Fruit fly (Drosophila melanogaster) whole organism, prepupa: ENCODE measurements around the gene Pp1alpha-96A.

Experiments
- CG10631 ChIP-seq: fragments of 200-800 bp; sonication (Bioruptor generic); optimal IDR thresholded peaks from 2 replicates; lab custom pipeline; 2016; ENCODE audit warnings: missing biosample characterization, missing genetic modification characterization
- CG11294 ChIP-seq: fragments of 200-800 bp; sonication (Bioruptor generic); IDR thresholded peaks from 2 replicates; pipeline ENCODE4 v1.3.6; 2022; ENCODE audit warnings: missing biosample characterization, missing genetic modification characterization
- CG15336 ChIP-seq: fragments of 200-800 bp; sonication (Bioruptor generic); IDR thresholded peaks from 2 replicates; pipeline ENCODE4 v1.3.6; 2022; ENCODE audit warnings: missing biosample characterization, missing genetic modification characterization
- CG1621 ChIP-seq: fragments of 200-800 bp; sonication (Bioruptor generic); optimal IDR thresholded peaks from 3 replicates; lab custom pipeline; 2018; ENCODE audit warnings: missing biosample characterization, mild to moderate bottlenecking, missing genetic modification characterization
- CG16779 ChIP-seq: fragments of 200-800 bp; sonication (Bioruptor generic); optimal IDR thresholded peaks from 3 replicates; lab custom pipeline; 2017; ENCODE audit warnings: missing biosample characterization, mild to moderate bottlenecking, missing genetic modification characterization
- CG31627 ChIP-seq: fragments of 200-800 bp; sonication (Bioruptor generic); optimal IDR thresholded peaks from 3 replicates; lab custom pipeline; 2016; ENCODE audit warnings: missing biosample characterization, missing genetic modification characterization
- CG32006 ChIP-seq: fragments of 200-800 bp; sonication (Bioruptor generic); optimal IDR thresholded peaks from 3 replicates; lab custom pipeline; 2017; ENCODE audit warnings: missing biosample characterization, mild to moderate bottlenecking, missing genetic modification characterization
- CG3919 ChIP-seq: fragments of 200-800 bp; sonication (Bioruptor generic); optimal IDR thresholded peaks from 3 replicates; lab custom pipeline; 2016; ENCODE audit warnings: missing biosample characterization, missing genetic modification characterization
- CG4318 ChIP-seq: fragments of 200-800 bp; sonication (Bioruptor generic); optimal IDR thresholded peaks from 3 replicates; lab custom pipeline; 2017; ENCODE audit warnings: missing biosample characterization, mild to moderate bottlenecking, missing genetic modification characterization
- CG6163 ChIP-seq: fragments of 200-800 bp; sonication (Bioruptor generic); IDR thresholded peaks from 3 replicates; pipeline ENCODE4 v1.3.6; 2022; ENCODE audit warnings: missing biosample characterization, missing genetic modification characterization
- CG6276 ChIP-seq: fragments of 200-800 bp; sonication (Bioruptor generic); optimal IDR thresholded peaks from 2 replicates; lab custom pipeline; 2017; ENCODE audit warnings: missing biosample characterization, mild to moderate bottlenecking, missing genetic modification characterization
- CG6792 ChIP-seq: fragments of 200-800 bp; sonication (Bioruptor generic); optimal IDR thresholded peaks from 3 replicates; lab custom pipeline; 2016; ENCODE audit warnings: missing biosample characterization, missing genetic modification characterization
- CG6808 ChIP-seq: fragments of 200-800 bp; sonication (Bioruptor generic); optimal IDR thresholded peaks from 3 replicates; lab custom pipeline; 2017; ENCODE audit warnings: missing biosample characterization, missing genetic modification characterization, mild to moderate bottlenecking, moderate library complexity, missing genetic modification reagents
- CG6854 ChIP-seq: fragments of 200-800 bp; sonication (Bioruptor generic); optimal IDR thresholded peaks from 2 replicates; lab custom pipeline; 2017; ENCODE audit warnings: missing biosample characterization, mild to moderate bottlenecking, missing genetic modification characterization
- CG8119 ChIP-seq: fragments of 200-800 bp; sonication (Bioruptor generic); IDR thresholded peaks from 3 replicates; pipeline ENCODE4 v1.3.6; 2022; ENCODE audit warnings: missing biosample characterization, missing genetic modification characterization
- CG8319 ChIP-seq: fragments of 200-800 bp; sonication (Bioruptor generic); optimal IDR thresholded peaks from 3 replicates; lab custom pipeline; 2016; ENCODE audit warnings: missing biosample characterization, missing genetic modification characterization
- CG9139 ChIP-seq: fragments of 200-800 bp; sonication (Bioruptor generic); optimal IDR thresholded peaks from 3 replicates; lab custom pipeline; 2017; ENCODE audit warnings: missing biosample characterization, mild to moderate bottlenecking, missing genetic modification characterization
- Eip75B ChIP-seq: fragments of 200-800 bp; sonication (Bioruptor generic); optimal IDR thresholded peaks from 3 replicates; lab custom pipeline; 2016; ENCODE audit warnings: missing biosample characterization, missing genetic modification characterization
- Eip78C ChIP-seq: fragments of 200-800 bp; sonication (Bioruptor generic); peaks from one replicate; lab custom pipeline; 2016; ENCODE audit warnings: missing biosample characterization, missing genetic modification characterization
- Eip93F ChIP-seq: fragments of 200-800 bp; sonication (Bioruptor generic); optimal IDR thresholded peaks from 2 replicates; lab custom pipeline; 2016; ENCODE audit warnings: missing biosample characterization, mild to moderate bottlenecking, missing genetic modification characterization
- Ets21C ChIP-seq: fragments of 200-800 bp; sonication (Bioruptor generic); optimal IDR thresholded peaks from 3 replicates; lab custom pipeline; 2016; ENCODE audit warnings: missing biosample characterization, missing genetic modification characterization
- Gug ChIP-seq: fragments of 200-800 bp; sonication (Bioruptor generic); IDR thresholded peaks from 2 replicates; pipeline ENCODE4 v1.3.6; 2022; ENCODE audit warnings: missing biosample characterization, missing genetic modification characterization
- Hr38 ChIP-seq: sonication (Bioruptor generic); optimal IDR thresholded peaks from 2 replicates; lab custom pipeline; 2016; ENCODE audit warnings: missing biosample characterization, missing genetic modification characterization
- Lpt ChIP-seq: fragments of 200-800 bp; sonication (Bioruptor generic); optimal IDR thresholded peaks from 3 replicates; lab custom pipeline; 2016; ENCODE audit warnings: missing biosample characterization, missing genetic modification characterization
- OdsH ChIP-seq: fragments of 200-800 bp; sonication (Bioruptor generic); optimal IDR thresholded peaks from 3 replicates; lab custom pipeline; 2016; ENCODE audit warnings: missing biosample characterization, missing genetic modification characterization
- Smox ChIP-seq: fragments of 200-800 bp; sonication (Bioruptor generic); optimal IDR thresholded peaks from 3 replicates; lab custom pipeline; 2016; ENCODE audit warnings: missing biosample characterization, missing genetic modification characterization
- Sox102F ChIP-seq: fragments of 200-800 bp; sonication (Bioruptor generic); optimal IDR thresholded peaks from 2 replicates; lab custom pipeline; 2016; ENCODE audit warnings: missing biosample characterization, mild to moderate bottlenecking, missing genetic modification characterization
- Sox14 ChIP-seq: fragments of 200-800 bp; sonication (Bioruptor generic); optimal IDR thresholded peaks from 3 replicates; lab custom pipeline; 2016; ENCODE audit warnings: missing biosample characterization, missing genetic modification characterization
- Sox15 ChIP-seq: fragments of 200-800 bp; sonication (Bioruptor generic); optimal IDR thresholded peaks from 3 replicates; lab custom pipeline; 2016; ENCODE audit warnings: missing biosample characterization, missing genetic modification characterization
- achi ChIP-seq: fragments of 200-800 bp; sonication (Bioruptor generic); optimal IDR thresholded peaks from 3 replicates; lab custom pipeline; 2016; ENCODE audit warnings: missing biosample characterization, missing genetic modification characterization
- cyc ChIP-seq: fragments of 200-800 bp; sonication (Bioruptor generic); optimal IDR thresholded peaks from 3 replicates; lab custom pipeline; 2016; ENCODE audit warnings: missing biosample characterization, missing genetic modification characterization
- dac ChIP-seq: fragments of 200-800 bp; sonication (Bioruptor generic); optimal IDR thresholded peaks from 2 replicates; lab custom pipeline; 2017; ENCODE audit warnings: missing biosample characterization, mild to moderate bottlenecking, missing genetic modification characterization
- dsx ChIP-seq: fragments of 200-800 bp; optimal IDR thresholded peaks from 3 replicates; lab custom pipeline; 2019; ENCODE audit warnings: missing biosample characterization, mild to moderate bottlenecking, missing genetic modification characterization, moderate library complexity; ENCODE audit not compliant: poor library complexity, severe bottlenecking
- eg ChIP-seq: fragments of 200-800 bp; sonication (Bioruptor generic); IDR thresholded peaks from 3 replicates; pipeline ENCODE4 v1.3.6; 2022; ENCODE audit warnings: missing biosample characterization, missing genetic modification characterization
- fd59A ChIP-seq: fragments of 200-800 bp; sonication (Bioruptor generic); optimal IDR thresholded peaks from 2 replicates; lab custom pipeline; 2017; ENCODE audit warnings: missing biosample characterization, mild to moderate bottlenecking, missing genetic modification characterization, missing genetic modification reagents
- fkh ChIP-seq: fragments of 200-800 bp; sonication (Bioruptor generic); optimal IDR thresholded peaks from 3 replicates; lab custom pipeline; 2017; ENCODE audit warnings: missing biosample characterization, mild to moderate bottlenecking, missing genetic modification characterization, moderate library complexity
- net ChIP-seq: fragments of 200-800 bp; sonication (Bioruptor generic); optimal IDR thresholded peaks from 3 replicates; lab custom pipeline; 2016; ENCODE audit warnings: missing biosample characterization, missing genetic modification characterization
- spab ChIP-seq: fragments of 200-800 bp; sonication (Bioruptor generic); optimal IDR thresholded peaks from 2 replicates; lab custom pipeline; 2017; ENCODE audit warnings: missing biosample characterization, mild to moderate bottlenecking, missing genetic modification characterization, missing genetic modification reagents
- ss ChIP-seq, 2 experiments: fragments of 200-800 bp; sonication (Bioruptor generic); optimal IDR thresholded peaks; 2 replicates in 1 of 2; 3 replicates in 1 of 2; lab custom pipeline; 2017 to 2018; ENCODE audit warnings: mild to moderate bottlenecking in 2 of 2, missing biosample characterization in 2 of 2, missing genetic modification characterization in 2 of 2, moderate library complexity in 1 of 2
- topi ChIP-seq: fragments of 200-800 bp; sonication (Bioruptor generic); optimal IDR thresholded peaks from 3 replicates; lab custom pipeline; 2016; ENCODE audit warnings: missing biosample characterization, missing genetic modification characterization
- vri ChIP-seq: fragments of 200-800 bp; sonication (Bioruptor generic); optimal IDR thresholded peaks from 3 replicates; lab custom pipeline; 2016; ENCODE audit warnings: missing biosample characterization, mild to moderate bottlenecking, missing genetic modification characterization

The Pp1alpha-96A gene

DNA sequence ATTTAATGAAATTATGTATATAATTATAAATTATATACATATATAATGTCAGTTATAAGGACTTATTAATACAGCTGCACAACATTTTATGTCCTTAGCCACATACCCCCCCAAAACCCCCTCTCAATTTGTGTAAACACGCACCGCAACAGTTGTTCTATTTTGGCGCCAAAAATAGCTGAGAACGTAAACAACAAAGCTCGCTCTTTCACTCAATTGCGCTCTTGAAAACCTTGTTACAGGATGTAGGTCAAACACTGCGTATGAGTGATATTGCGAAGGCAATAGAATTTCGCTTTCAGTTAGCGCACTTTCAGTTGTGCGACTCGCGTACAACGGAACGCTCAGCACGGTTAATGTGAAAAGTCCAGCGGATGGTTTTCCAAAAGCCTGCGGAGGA lies 26.3 kb downstream of the Pp1alpha-96A start, which contains the start of gene Esyt2:
TSS of gene Esyt2 (plus strand) at position 332 of the 400 bp plus-strand sequence.
- TF ChIP-seq CG15336 (GFP tag; lab: Robert Waterston, UW) (peak; percentile 65), CG6792 (GFP tag; lab: Kevin White, UChicago) (no peak), CG1621 (no peak), CG8119 (GFP tag; lab: Robert Waterston, UW) (no peak), CG6163 (GFP tag; lab: Robert Waterston, UW) (0 out of 3 replicates have a peak, but pooled peaks have one; percentile 34), Gug (GFP tag; lab: Robert Waterston, UW) (0 out of 2 replicates have a peak, but pooled peaks have one; percentile 49), fd59A (GFP tag; lab: Kevin White, UChicago) (no peak), Eip75B (GFP tag; lab: Kevin White, UChicago) (no peak), CG31627 (GFP tag; lab: Kevin White, UChicago) (no peak), fkh (GFP tag; lab: Kevin White, UChicago) (no peak), CG6276 (peak; percentile 41), topi (GFP tag; lab: Kevin White, UChicago) (no peak), spab (GFP tag; lab: Kevin White, UChicago) (no peak), CG6808 (GFP tag; lab: Kevin White, UChicago) (no peak), Lpt (GFP tag; lab: Kevin White, UChicago) (no peak), cyc (GFP tag; lab: Kevin White, UChicago) (no peak), net (GFP tag; lab: Kevin White, UChicago) (no peak), CG3919 (GFP tag; lab: Kevin White, UChicago) (no peak), Sox102F (GFP tag; lab: Kevin White, UChicago) (no peak), OdsH (GFP tag; lab: Kevin White, UChicago) (peak; percentile 22), CG32006 (GFP tag; lab: Kevin White, UChicago) (peak; percentile 14), CG11294 (peak; percentile 43; the same call in 1 of the 2 replicates), CG16779 (no peak), eg (peak; percentile 75), CG6854 (no peak), vri (no peak), achi (GFP tag; lab: Kevin White, UChicago) (no peak), dsx (GFP tag; lab: Kevin White, UChicago) (no peak), CG9139 (GFP tag; lab: Kevin White, UChicago) (no peak)

- no peak for TF ChIP-seq CG6276
- TF ChIP-seq CG4318: no peak
- no peak for TF ChIP-seq CG1621
- no peak for TF ChIP-seq CG8319 (GFP tag; lab: Kevin White, UChicago)
- no peak for TF ChIP-seq Eip93F (GFP tag; lab: Kevin White, UChicago)
- no peak for TF ChIP-seq dac (GFP tag; lab: Kevin White, UChicago)
- no peak for TF ChIP-seq spab (GFP tag; lab: Kevin White, UChicago)
- TF ChIP-seq CG16779: no peak
- TF ChIP-seq Sox15 (GFP tag; lab: Kevin White, UChicago): no peak
- TF ChIP-seq Sox102F (GFP tag; lab: Kevin White, UChicago): no peak
- TF ChIP-seq dsx (GFP tag; lab: Kevin White, UChicago): no peak
- TF ChIP-seq Smox (GFP tag; lab: Kevin White, UChicago): no peak
- TF ChIP-seq Sox14 (GFP tag; lab: Kevin White, UChicago): no peak
- no peak for TF ChIP-seq Ets21C (GFP tag; lab: Kevin White, UChicago)
- no peak for TF ChIP-seq CG8119 (GFP tag; lab: Robert Waterston, UW)
- TF ChIP-seq CG32006 (GFP tag; lab: Kevin White, UChicago): no peak
These were observed 30.1 kb downstream of the Pp1alpha-96A start for dm6 chr3R:24548216-24548615.

DNA sequence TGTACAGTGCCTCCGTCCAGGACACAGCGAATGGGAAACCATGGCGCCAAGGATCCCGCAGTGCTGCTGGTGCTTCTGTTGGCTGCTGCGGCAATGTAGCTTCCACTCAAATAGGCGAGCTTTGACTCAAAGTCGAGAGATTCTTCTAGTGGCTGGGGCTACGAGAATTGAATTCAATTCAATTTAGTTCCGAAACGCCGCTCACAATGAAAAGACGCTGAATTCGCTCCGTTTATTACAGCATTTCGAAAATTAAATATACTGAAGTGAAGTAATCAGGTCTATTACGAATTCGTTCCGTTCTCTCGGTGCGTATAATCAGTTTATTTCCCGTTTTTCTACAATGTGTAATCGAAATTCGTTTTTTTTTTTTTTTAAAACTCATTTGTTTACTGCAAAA lies 30.8 kb downstream of the Pp1alpha-96A start:
- TF ChIP-seq CG10631 (no peak), Smox (GFP tag; lab: Kevin White, UChicago) (no peak), Ets21C (GFP tag; lab: Kevin White, UChicago) (no peak), CG8119 (GFP tag; lab: Robert Waterston, UW) (no peak), Eip78C (peak; percentile 1), Hr38 (GFP tag; lab: Kevin White, UChicago) (no peak), vri (peak; percentile 48), ss (GFP tag; optimal IDR thresholded peaks at IDR 0.05; lab: Kevin White, UChicago) (peak in 1 of 2 experiments; percentile 17)
